Worm (Caenorhabditis elegans) whole organism, early embryonic: ENCODE data around the gene Y40B10A.9.

ENCODE experiments used
- B0310.2 ChIP-seq: sonication (generic microtip); optimal IDR thresholded peaks from 2 replicates; lab custom pipeline; 2016; ENCODE audit warnings: mild to moderate bottlenecking, missing genetic modification characterization, missing compliant biosample characterization
- F13C5.2 ChIP-seq: sonication (generic microtip); optimal IDR thresholded peaks from 2 replicates; lab custom pipeline; 2017; ENCODE audit warnings: mild to moderate bottlenecking, missing genetic modification characterization, inconsistent platforms, missing compliant biosample characterization
- aly-1 ChIP-seq: sonication (generic microtip); optimal IDR thresholded peaks from 2 replicates; lab custom pipeline; 2016; ENCODE audit warnings: missing genetic modification characterization, missing compliant biosample characterization
- ama-1 ChIP-seq: fragments of 150-350 bp; optimal IDR thresholded peaks from 2 replicates; lab custom pipeline; 2014
- ceh-13 ChIP-seq: fragments of 200-800 bp; sonication (Bioruptor generic); optimal IDR thresholded peaks from 2 replicates; lab custom pipeline; 2018; ENCODE audit warnings: mild to moderate bottlenecking, missing genetic modification characterization, missing compliant biosample characterization
- ceh-36 ChIP-seq: sonication (generic microtip); optimal IDR thresholded peaks from 2 replicates; lab custom pipeline; 2016; ENCODE audit warnings: missing genetic modification characterization, inconsistent platforms, missing compliant biosample characterization
- ets-7 ChIP-seq: sonication (generic microtip); optimal IDR thresholded peaks from 2 replicates; lab custom pipeline; 2016; ENCODE audit warnings: missing genotype, missing genetic modification characterization, missing compliant biosample characterization
- flt-1 ChIP-seq: fragments of 200-800 bp; sonication (Bioruptor generic); IDR thresholded peaks from 2 replicates; pipeline ENCODE4 v1.3.6; 2022; ENCODE audit warnings: missing genetic modification characterization, missing compliant biosample characterization
- hmbx-1 ChIP-seq: sonication (generic microtip); optimal IDR thresholded peaks from 2 replicates; lab custom pipeline; 2016; ENCODE audit warnings: mild to moderate bottlenecking, missing genetic modification characterization, missing compliant biosample characterization
- hmg-4 ChIP-seq: fragments of 200-800 bp; sonication (Bioruptor generic); optimal IDR thresholded peaks from 2 replicates; lab custom pipeline; 2018; ENCODE audit warnings: mild to moderate bottlenecking, missing genetic modification characterization, missing compliant biosample characterization
- hnd-1 ChIP-seq: sonication (generic microtip); optimal IDR thresholded peaks from 2 replicates; lab custom pipeline; 2016; ENCODE audit warnings: missing genetic modification characterization, missing compliant biosample characterization
- pes-1 ChIP-seq: fragments of 200-800 bp; sonication (Bioruptor generic); IDR thresholded peaks from 2 replicates; pipeline ENCODE4 v1.3.6; 2022; ENCODE audit warnings: missing genetic modification reagents, missing genetic modification characterization, missing compliant biosample characterization
- scrt-1 ChIP-seq: fragments of 200-800 bp; sonication (Bioruptor generic); IDR thresholded peaks from 2 replicates; pipeline ENCODE4 v1.3.6; 2022; ENCODE audit warnings: missing genetic modification characterization, missing compliant biosample characterization
- sea-1 ChIP-seq: fragments of 200-800 bp; sonication (Bioruptor generic); conservative IDR thresholded peaks from 2 replicates; pipeline ENCODE4 v1.3.6; 2022; ENCODE audit warnings: missing genetic modification characterization, missing compliant biosample characterization
- tbx-37 ChIP-seq: fragments of 200-800 bp; sonication (Bioruptor generic); conservative IDR thresholded peaks from 2 replicates; pipeline ENCODE4 v1.3.6; 2022; ENCODE audit warnings: missing genetic modification reagents, missing genetic modification characterization, missing compliant biosample characterization
- tra-4 ChIP-seq: sonication (generic microtip); optimal IDR thresholded peaks from 2 replicates; lab custom pipeline; 2017; ENCODE audit warnings: missing genetic modification characterization, missing compliant biosample characterization

Y40B10A.9 gene

ce11 chrV:2050136-2050535 lies 22.6 kb downstream of the Y40B10A.9 start, which contains the start of gene comt-4:
Gene comt-4 (minus strand): TSS chrV:2050185.
- no peak for TF ChIP-seq scrt-1 (GFP tag; lab: Robert Waterston, UW)
- TF ChIP-seq hmbx-1 (tag; lab: Kevin White, UChicago) = no peak
- no peak for TF ChIP-seq ceh-36 (tag; lab: Kevin White, UChicago)
- no peak for TF ChIP-seq aly-1 (tag; lab: Kevin White, UChicago)

- TF ChIP-seq ceh-13 (GFP tag; lab: Kevin White, UChicago) (no peak), B0310.2 (tag; lab: Kevin White, UChicago) (no peak), tra-4 (tag; lab: Kevin White, UChicago) (no peak)
These were observed 26.8 kb downstream of the Y40B10A.9 start, which contains the start of gene Y40B10A.5 for ce11 chrV:2045956-2046355. Gene Y40B10A.5 (minus strand): TSS chrV:2046056.

- TF ChIP-seq scrt-1 (GFP tag; lab: Robert Waterston, UW) (no peak), F13C5.2 (tag; lab: Kevin White, UChicago) (no peak), ets-7 (tag; lab: Kevin White, UChicago) (no peak), flt-1 (GFP tag; lab: Robert Waterston, UW) (no peak)
These were observed 37.2 kb downstream of the Y40B10A.9 start, which contains the start of gene srab-23 for ce11 chrV:2035545-2035944. Gene srab-23 (minus strand): TSS chrV:2035645.

DNA sequence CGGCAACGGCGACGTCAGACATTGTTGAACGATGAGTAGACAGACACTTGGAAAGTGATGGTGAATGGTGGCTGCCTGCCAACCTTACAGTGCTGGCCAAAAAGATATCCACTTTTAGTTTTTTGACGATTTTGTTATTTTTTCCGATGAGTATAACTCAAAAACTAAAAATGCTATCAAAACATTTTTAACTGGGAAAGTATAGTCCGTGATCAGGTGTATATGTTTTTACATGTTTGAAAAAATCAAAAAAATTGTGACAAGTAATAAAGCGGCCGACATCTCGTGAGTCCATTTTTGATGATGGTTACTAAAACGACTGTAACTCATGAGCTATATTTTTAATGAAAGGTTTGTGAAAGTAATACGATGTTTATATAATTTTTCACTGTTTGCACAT lies 41.3 kb downstream of the Y40B10A.9 start, which contains the start of gene hil-6:
TSS of gene hil-6 (minus strand) at position 101 of the 400 bp plus-strand sequence.
- TF ChIP-seq ceh-13 (GFP tag; lab: Kevin White, UChicago) (no peak), pes-1 (GFP tag; lab: Robert Waterston, UW) (no peak), ceh-36 (tag; lab: Kevin White, UChicago) (no peak), hmbx-1 (tag; lab: Kevin White, UChicago) (no peak), hnd-1 (tag; lab: Kevin White, UChicago) (no peak), scrt-1 (GFP tag; lab: Robert Waterston, UW) (no peak), ama-1 (no peak), tbx-37 (no peak)

- TF ChIP-seq pes-1 (GFP tag; lab: Robert Waterston, UW) = no peak
These were observed 42.0 kb downstream of the Y40B10A.9 start for ce11 chrV:2030661-2031060.

DNA sequence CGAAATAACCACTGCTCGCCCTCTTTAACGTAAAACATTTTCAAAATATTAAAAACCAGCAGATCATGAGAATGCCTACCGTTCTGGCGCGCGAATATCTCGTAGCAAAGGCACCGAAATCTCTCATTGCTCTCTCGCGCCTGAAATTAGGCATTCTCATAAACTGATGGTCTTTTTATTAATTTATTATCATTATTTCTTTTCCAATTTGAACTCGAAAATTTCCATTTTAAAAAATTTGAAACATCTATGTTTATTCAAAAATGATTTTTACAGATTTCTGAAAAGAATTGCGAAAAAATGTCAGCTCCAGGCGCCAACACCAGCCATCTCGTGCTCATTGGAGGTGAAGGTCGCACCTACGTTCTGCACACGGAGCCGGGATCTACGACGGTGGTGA lies 42.8 kb downstream of the Y40B10A.9 start, which contains the start of gene F59A7.12:
TSS of gene F59A7.12 (plus strand) at position 301 of the 400 bp plus-strand sequence.
- TF ChIP-seq tra-4 (tag; lab: Kevin White, UChicago) (no peak), pes-1 (GFP tag; lab: Robert Waterston, UW) (no peak), tbx-37 (no peak), ama-1 (no peak), F13C5.2 (tag; lab: Kevin White, UChicago) (no peak), scrt-1 (GFP tag; lab: Robert Waterston, UW) (no peak), hnd-1 (tag; lab: Kevin White, UChicago) (no peak), hmbx-1 (tag; lab: Kevin White, UChicago) (no peak), flt-1 (GFP tag; lab: Robert Waterston, UW) (no peak), ceh-36 (tag; lab: Kevin White, UChicago) (no peak), hmg-4 (GFP tag; lab: Kevin White, UChicago) (no peak), B0310.2 (tag; lab: Kevin White, UChicago) (no peak), sea-1 (GFP tag; lab: Robert Waterston, UW) (no peak)

ce11 chrV:2027787-2028186 lies 44.9 kb downstream of the Y40B10A.9 start, which contains the start of gene srab-13:
Gene srab-13 (minus strand): TSS chrV:2027887.
- TF ChIP-seq ceh-36 (tag; lab: Kevin White, UChicago) (no peak), B0310.2 (tag; lab: Kevin White, UChicago) (no peak), ets-7 (tag; lab: Kevin White, UChicago) (no peak), scrt-1 (GFP tag; lab: Robert Waterston, UW) (no peak), tbx-37 (no peak), F13C5.2 (tag; lab: Kevin White, UChicago) (no peak), aly-1 (tag; lab: Kevin White, UChicago) (no peak), hmg-4 (GFP tag; lab: Kevin White, UChicago) (no peak), sea-1 (GFP tag; lab: Robert Waterston, UW) (no peak), ceh-13 (GFP tag; lab: Kevin White, UChicago) (no peak), flt-1 (GFP tag; lab: Robert Waterston, UW) (no peak)

ce11 chrV:2022374-2022773 lies 50.3 kb downstream of the Y40B10A.9 start, which contains the start of gene F59A7.5:
Gene F59A7.5 (plus strand): TSS chrV:2022674.
- TF ChIP-seq B0310.2 (tag; lab: Kevin White, UChicago) (no peak), ceh-13 (GFP tag; lab: Kevin White, UChicago) (no peak), ama-1 (no peak), tra-4 (tag; lab: Kevin White, UChicago) (no peak), sea-1 (GFP tag; lab: Robert Waterston, UW) (no peak), pes-1 (GFP tag; lab: Robert Waterston, UW) (no peak), scrt-1 (GFP tag; lab: Robert Waterston, UW) (no peak), hnd-1 (tag; lab: Kevin White, UChicago) (no peak), tbx-37 (no peak), ceh-36 (tag; lab: Kevin White, UChicago) (no peak), ets-7 (tag; lab: Kevin White, UChicago) (no peak), aly-1 (tag; lab: Kevin White, UChicago) (no peak), flt-1 (GFP tag; lab: Robert Waterston, UW) (no peak)
